Fruit fly (Drosophila melanogaster): ENCODE data around the gene Pfdn1.

dm6 chr2L:6047528-6048160, 21.2 kb upstream of the Pfdn1 start, which contains the start of gene IPIP:
- no peak for TF ChIP-seq CG32264 (GFP tag; optimal IDR thresholded peaks at IDR 0.05)
- TF ChIP-seq tai (GFP tag; optimal IDR thresholded peaks at IDR 0.05) = no peak
- peak; percentile 39 for TF ChIP-seq br (GFP tag; optimal IDR thresholded peaks at IDR 0.05)
- TF ChIP-seq dmrt93B (GFP tag; optimal IDR thresholded peaks at IDR 0.05) = no peak
- no peak for TF ChIP-seq Abd-B (GFP tag; optimal IDR thresholded peaks at IDR 0.05)
- no peak for TF ChIP-seq GATAd (GFP tag; optimal IDR thresholded peaks at IDR 0.05)
- TF ChIP-seq woc (GFP tag; optimal IDR thresholded peaks at IDR 0.05) = no peak
- no peak for TF ChIP-seq psq (GFP tag; optimal IDR thresholded peaks at IDR 0.05)
- no peak for TF ChIP-seq Vsx2 (GFP tag; optimal IDR thresholded peaks at IDR 0.05; ENCODE audit: partially characterized antibody)
- TF ChIP-seq lola (GFP tag; optimal IDR thresholded peaks at IDR 0.05) = no peak
- TF ChIP-seq dsf (GFP tag; optimal IDR thresholded peaks at IDR 0.05; ENCODE audit: borderline replicate concordance) = no peak
- peak; percentile 33 for TF ChIP-seq HLH106 (tag; optimal IDR thresholded peaks at IDR 0.05)
- peak in 1 of 2 experiments; percentile 36 for TF ChIP-seq foxo (GFP tag; optimal IDR thresholded peaks at IDR 0.05)
- TF ChIP-seq Dif (GFP tag; optimal IDR thresholded peaks at IDR 0.05; ENCODE audit: partially characterized antibody) = peak; percentile 2
